Fruit fly (Drosophila melanogaster) whole organism, adult: ENCODE results near the gene Seipin.
A peak's percentile ranks its signal among the peaks of the same experiment; 100 is the strongest.

ENCODE experiments used
- CG11617 ChIP-seq: fragments of 200-800 bp; sonication (Bioruptor generic); optimal IDR thresholded peaks from 2 replicates; lab custom pipeline; 2017; ENCODE audit warnings: mild to moderate bottlenecking, missing biosample characterization, missing genetic modification reagents, missing genetic modification characterization
- CG12768 ChIP-seq: fragments of 200-800 bp; sonication (Bioruptor generic); optimal IDR thresholded peaks from 2 replicates; lab custom pipeline; 2017; ENCODE audit warnings: missing biosample characterization, missing genetic modification characterization, mild to moderate bottlenecking, moderate library complexity, missing genetic modification reagents
- CG1620 ChIP-seq: fragments of 200-800 bp; sonication (Bioruptor generic); optimal IDR thresholded peaks from 2 replicates; lab custom pipeline; 2016; ENCODE audit warnings: missing biosample characterization, missing genetic modification characterization
- CG33017 ChIP-seq: fragments of 200-800 bp; sonication (Bioruptor generic); optimal IDR thresholded peaks from 2 replicates; lab custom pipeline; 2018; ENCODE audit warnings: missing biosample characterization, mild to moderate bottlenecking, missing genetic modification characterization, moderate library complexity
- CG5204 ChIP-seq: fragments of 200-800 bp; sonication (Bioruptor generic); optimal IDR thresholded peaks from 2 replicates; lab custom pipeline; 2016; ENCODE audit warnings: missing biosample characterization, missing genetic modification characterization
- CG7045 ChIP-seq: fragments of 200-800 bp; sonication (Bioruptor generic); optimal IDR thresholded peaks from 2 replicates; lab custom pipeline; 2017; ENCODE audit warnings: missing biosample characterization, mild to moderate bottlenecking, missing genetic modification characterization
- CG7101 ChIP-seq: fragments of 200-800 bp; sonication (Bioruptor generic); optimal IDR thresholded peaks from 2 replicates; lab custom pipeline; 2018; ENCODE audit warnings: missing biosample characterization, mild to moderate bottlenecking, missing genetic modification characterization, moderate library complexity
- Clk ChIP-seq: fragments of 200-800 bp; sonication (Bioruptor generic); optimal IDR thresholded peaks from 2 replicates; lab custom pipeline; 2017; ENCODE audit warnings: missing biosample characterization, missing genetic modification characterization
- Crg-1 ChIP-seq: fragments of 200-800 bp; sonication (Bioruptor generic); optimal IDR thresholded peaks from 2 replicates; lab custom pipeline; 2016; ENCODE audit warnings: missing biosample characterization, missing genetic modification characterization
- Hr96 ChIP-seq: fragments of 200-800 bp; sonication (Bioruptor generic); optimal IDR thresholded peaks from 2 replicates; lab custom pipeline; 2016; ENCODE audit warnings: missing biosample characterization, missing genetic modification characterization
- Mnt ChIP-seq: fragments of 200-800 bp; sonication (Bioruptor generic); optimal IDR thresholded peaks from 2 replicates; lab custom pipeline; 2016; ENCODE audit warnings: missing biosample characterization, mild to moderate bottlenecking, missing genetic modification characterization
- bab1 ChIP-seq: fragments of 200-800 bp; sonication (Bioruptor generic); optimal IDR thresholded peaks from 3 replicates; lab custom pipeline; 2019; ENCODE audit warnings: missing biosample characterization, mild to moderate bottlenecking, missing genetic modification characterization, moderate library complexity
- cic ChIP-seq: fragments of 200-800 bp; sonication (Bioruptor generic); optimal IDR thresholded peaks from 2 replicates; lab custom pipeline; 2017; ENCODE audit warnings: missing biosample characterization, mild to moderate bottlenecking, missing genetic modification characterization, moderate library complexity
- cnc ChIP-seq, 2 experiments: fragments of >200 bp; optimal IDR thresholded peaks; 2 replicates each; lab custom pipeline; 2017
- kay ChIP-seq: fragments of 200-800 bp; sonication (Bioruptor generic); peaks from one replicate; lab custom pipeline; 2016; ENCODE audit warnings: missing biosample characterization, missing genetic modification characterization, borderline replicate concordance
- ovo ChIP-seq: fragments of 200-800 bp; sonication (Bioruptor generic); optimal IDR thresholded peaks from 2 replicates; lab custom pipeline; 2016; ENCODE audit warnings: missing biosample characterization, missing genetic modification characterization
- pad ChIP-seq: fragments of 200-800 bp; sonication (Bioruptor generic); optimal IDR thresholded peaks from 3 replicates; lab custom pipeline; 2017; ENCODE audit warnings: missing biosample characterization, missing genetic modification characterization, mild to moderate bottlenecking, moderate library complexity, missing genetic modification reagents
- tj ChIP-seq: fragments of 200-800 bp; sonication (Bioruptor generic); optimal IDR thresholded peaks from 3 replicates; lab custom pipeline; 2017; ENCODE audit warnings: missing biosample characterization, mild to moderate bottlenecking, missing genetic modification characterization, moderate library complexity
- toe ChIP-seq: fragments of 200-800 bp; sonication (Bioruptor generic); optimal IDR thresholded peaks from 2 replicates; lab custom pipeline; 2016; ENCODE audit warnings: missing biosample characterization, missing genetic modification characterization

The Seipin gene

dm6 chrX:2657220-2657619 is 37.6 kb downstream of the Seipin start:
- TF ChIP-seq Crg-1 (GFP tag; lab: Kevin White, UChicago) (no peak), Mnt (GFP tag; lab: Kevin White, UChicago) (no peak), CG33017 (tag; lab: Kevin White, UChicago) (no peak), kay (peak; percentile 68)

DNA sequence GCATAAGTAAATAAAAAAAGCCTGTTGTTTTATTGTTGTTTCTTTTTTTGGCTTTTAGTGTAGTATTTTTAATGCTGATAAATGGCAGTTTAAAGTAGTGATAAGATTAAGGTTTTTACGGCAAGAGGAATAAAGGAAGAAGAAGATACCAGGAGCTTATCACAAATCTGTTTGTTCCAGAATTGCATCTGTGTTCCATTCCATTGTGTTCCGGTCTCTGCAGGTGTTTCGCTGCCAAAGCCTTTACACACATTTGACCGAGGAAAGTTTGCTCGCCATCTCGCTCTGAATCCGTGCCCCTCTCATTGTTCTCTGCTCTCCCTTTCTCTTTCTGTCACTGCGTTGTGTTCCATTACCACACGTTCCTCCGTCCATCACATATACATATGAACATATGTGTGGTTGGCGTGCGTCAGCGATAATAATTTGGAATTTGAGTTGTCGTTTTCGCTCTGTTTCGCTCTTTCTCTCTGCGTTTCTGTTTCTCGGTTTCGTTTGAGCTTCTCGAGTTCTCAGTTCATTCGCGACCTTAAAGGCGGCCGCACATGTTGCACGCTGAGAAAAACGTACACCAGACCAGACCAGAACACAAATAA is 38.8 kb downstream of the Seipin start:
- TF ChIP-seq ovo (no peak), bab1 (GFP tag; lab: Kevin White, UChicago) (peak; percentile 34), Clk (GFP tag; lab: Kevin White, UChicago) (no peak), kay (peak; percentile 62), pad (GFP tag; lab: Kevin White, UChicago) (peak; percentile 78), Mnt (GFP tag; lab: Kevin White, UChicago) (peak; percentile 79), CG7101 (tag; lab: Kevin White, UChicago) (peak; percentile 10), tj (GFP tag; lab: Kevin White, UChicago) (peak; percentile 94), cic (GFP tag; lab: Kevin White, UChicago) (peak; percentile 71)

DNA sequence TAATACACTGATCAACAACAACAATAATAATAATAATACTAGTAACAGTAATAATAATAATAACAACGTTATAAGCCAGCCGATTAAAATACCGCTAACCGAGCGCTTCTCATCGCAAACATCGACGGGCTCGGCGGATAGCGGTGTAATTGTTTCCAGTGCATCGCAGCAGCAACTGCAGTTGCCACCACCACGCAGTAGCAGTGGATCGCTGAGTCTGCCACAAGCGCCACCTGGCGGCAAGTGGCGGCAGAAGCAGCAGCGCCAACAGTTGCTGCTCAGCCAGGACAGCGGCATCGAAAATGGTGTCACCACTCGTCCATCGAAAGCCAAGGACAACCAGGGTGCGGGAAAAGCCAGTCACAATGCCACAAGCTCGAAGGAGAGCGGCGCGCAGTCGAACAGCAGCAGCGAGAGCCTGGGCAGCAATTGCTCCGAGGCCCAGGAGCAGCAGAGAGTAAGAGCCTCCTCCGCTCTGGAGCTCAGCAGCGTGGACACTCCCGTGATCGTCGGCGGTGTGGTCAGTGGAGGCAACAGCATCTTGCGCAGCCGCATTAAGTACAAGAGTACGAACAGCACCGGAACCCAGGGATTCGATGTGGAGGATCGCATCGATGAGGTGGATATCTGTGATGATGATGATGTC is 40.0 kb downstream of the Seipin start:
- TF ChIP-seq tj (GFP tag; lab: Kevin White, UChicago) (no peak), CG5204 (no peak), bab1 (GFP tag; lab: Kevin White, UChicago) (no peak), Clk (GFP tag; lab: Kevin White, UChicago) (no peak), CG7101 (tag; lab: Kevin White, UChicago) (no peak), Mnt (GFP tag; lab: Kevin White, UChicago) (no peak), cic (GFP tag; lab: Kevin White, UChicago) (no peak), CG11617 (GFP tag; lab: Kevin White, UChicago) (no peak), CG12768 (GFP tag; lab: Kevin White, UChicago) (no peak)

- peak in 1 of 2 experiments; percentile 22 for TF ChIP-seq cnc (optimal IDR thresholded peaks at IDR 0.05; lab: Kevin White, UChicago)
- no peak for TF ChIP-seq CG5204
- no peak for TF ChIP-seq pad (GFP tag; lab: Kevin White, UChicago)
- TF ChIP-seq Hr96, result no peak
- TF ChIP-seq cic (GFP tag; lab: Kevin White, UChicago), result peak; percentile 23
- TF ChIP-seq tj (GFP tag; lab: Kevin White, UChicago), result peak; percentile 10
Observed at dm6 chrX:2661758-2662157, 42.2 kb downstream of the Seipin start.

DNA sequence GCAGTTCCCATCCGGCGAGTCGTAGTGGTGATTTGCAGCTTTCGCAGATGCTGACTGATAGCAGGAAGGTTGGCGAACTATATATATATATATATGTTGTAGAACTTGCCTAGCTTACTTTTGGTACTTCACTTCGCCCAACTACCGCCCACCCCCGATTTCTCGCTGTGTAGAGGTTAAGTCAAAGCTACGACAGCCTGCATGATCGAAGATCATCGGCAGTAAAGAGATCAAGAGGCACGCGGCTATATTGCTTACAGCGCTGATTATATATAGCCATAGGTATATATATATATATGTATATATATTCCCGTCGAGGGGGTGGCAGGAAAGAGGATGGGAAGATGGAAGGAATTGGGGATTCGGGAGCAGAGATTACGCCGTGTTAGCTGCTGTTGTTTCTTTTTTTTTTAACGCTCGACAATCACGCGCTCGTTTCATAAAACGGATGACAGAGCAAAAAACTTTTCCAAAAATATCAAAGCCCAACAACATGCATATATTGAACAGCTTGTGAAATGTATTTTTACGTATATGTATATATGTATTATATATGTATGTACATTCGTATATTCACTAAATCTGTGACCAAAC is 43.0 kb downstream of the Seipin start:
- TF ChIP-seq kay (peak; percentile 68), toe (GFP tag; lab: Kevin White, UChicago) (no peak), CG7045 (GFP tag; lab: Kevin White, UChicago) (no peak), CG11617 (GFP tag; lab: Kevin White, UChicago) (no peak), pad (GFP tag; lab: Kevin White, UChicago) (no peak), CG33017 (tag; lab: Kevin White, UChicago) (no peak), Crg-1 (GFP tag; lab: Kevin White, UChicago) (no peak), CG12768 (GFP tag; lab: Kevin White, UChicago) (no peak), tj (GFP tag; lab: Kevin White, UChicago) (peak; percentile 24), CG1620 (GFP tag; lab: Kevin White, UChicago) (no peak), Clk (GFP tag; lab: Kevin White, UChicago) (no peak), ovo (no peak), CG5204 (no peak), Hr96 (no peak), CG7101 (tag; lab: Kevin White, UChicago) (no peak)

dm6 chrX:2663416-2663815 is 43.8 kb downstream of the Seipin start:
- TF ChIP-seq CG5204, result no peak
- TF ChIP-seq Crg-1 (GFP tag; lab: Kevin White, UChicago), result peak; percentile 5
- TF ChIP-seq pad (GFP tag; lab: Kevin White, UChicago), result no peak
- TF ChIP-seq CG11617 (GFP tag; lab: Kevin White, UChicago), result no peak
